Worm (Caenorhabditis elegans) whole organism, L1 larva: Measurements from ENCODE around the gene lact-8.

Source experiments
- C34B4.2 ChIP-seq: sonication (generic microtip); optimal IDR thresholded peaks from 2 replicates; lab custom pipeline; 2017; ENCODE audit warnings: mild to moderate bottlenecking, missing genetic modification characterization, missing compliant biosample characterization
- Y116A8C.19 ChIP-seq: sonication (generic microtip); optimal IDR thresholded peaks from 2 replicates; lab custom pipeline; 2016; ENCODE audit warnings: missing compliant biosample characterization, missing genetic modification characterization, borderline replicate concordance
- alr-1 ChIP-seq: fragments of 200-800 bp; sonication (Bioruptor generic); optimal IDR thresholded peaks from 2 replicates; lab custom pipeline; 2018; ENCODE audit warnings: borderline replicate concordance, mild to moderate bottlenecking, missing genetic modification characterization, missing compliant biosample characterization
- aly-2 ChIP-seq: fragments of 150-350 bp; optimal IDR thresholded peaks from 2 replicates; lab custom pipeline; 2014; ENCODE audit warnings: missing biosample characterization, missing genetic modification characterization
- ama-1 ChIP-seq: fragments of 150-350 bp; optimal IDR thresholded peaks from 2 replicates; lab custom pipeline; 2014
- blmp-1 ChIP-seq: fragments of 150-350 bp; optimal IDR thresholded peaks from 2 replicates; lab custom pipeline; 2014; ENCODE audit warnings: missing biosample characterization, missing genetic modification characterization
- ceh-63 ChIP-seq: fragments of 200-800 bp; sonication (Bioruptor generic); optimal IDR thresholded peaks from 2 replicates; lab custom pipeline; 2018; ENCODE audit warnings: mild to moderate bottlenecking, missing genetic modification characterization, missing compliant biosample characterization
- ceh-82 ChIP-seq, 3 experiments: fragments of 150-350 bp in 1 of 3; sonication (generic microtip) in 2 of 3; optimal IDR thresholded peaks; 2 replicates each; lab custom pipeline; 2014 to 2017; ENCODE audit warnings: missing biosample characterization in 3 of 3, missing genetic modification characterization in 3 of 3
- ceh-88 ChIP-seq: fragments of 200-800 bp; sonication (Bioruptor generic); IDR thresholded peaks from 2 replicates; pipeline ENCODE4 v1.3.6; 2022; ENCODE audit warnings: missing genetic modification characterization, missing compliant biosample characterization
- ces-1 ChIP-seq: fragments of 150-350 bp; optimal IDR thresholded peaks from 2 replicates; lab custom pipeline; 2014; ENCODE audit warnings: missing biosample characterization, missing genetic modification reagents, missing genetic modification characterization
- dpl-1 ChIP-seq, 3 experiments: fragments of 150-350 bp in 2 of 3; sonication (generic microtip) in 1 of 3; optimal IDR thresholded peaks; 2 replicates each; lab custom pipeline; 2014 to 2017; ENCODE audit warnings: missing biosample characterization in 3 of 3, missing genetic modification characterization in 3 of 3, missing genetic modification reagents in 3 of 3
- efl-1 ChIP-seq, 4 experiments: fragments of 150-350 bp; optimal IDR thresholded peaks in 3 of 4; peaks in 1 of 4; 1 replicate in 1 of 4; 2 replicates in 3 of 4; lab custom pipeline; 2014; ENCODE audit warnings: missing biosample characterization in 2 of 4, missing genetic modification characterization in 2 of 4, missing genetic modification reagents in 2 of 4
- egl-13 ChIP-seq: sonication (generic microtip); optimal IDR thresholded peaks from 2 replicates; lab custom pipeline; 2016; ENCODE audit warnings: missing genotype, missing genetic modification reagents, missing genetic modification characterization, missing compliant biosample characterization
- fkh-4 ChIP-seq: sonication (generic microtip); optimal IDR thresholded peaks from 2 replicates; lab custom pipeline; 2016; ENCODE audit warnings: missing compliant biosample characterization, missing genetic modification characterization, borderline replicate concordance
- fkh-8 ChIP-seq: sonication (generic microtip); optimal IDR thresholded peaks from 2 replicates; lab custom pipeline; 2016; ENCODE audit warnings: mild to moderate bottlenecking, missing genetic modification characterization, missing compliant biosample characterization
- grh-1 ChIP-seq: fragments of 200-800 bp; sonication (Bioruptor generic); IDR thresholded peaks from 2 replicates; pipeline ENCODE4 v1.3.6; 2022; ENCODE audit warnings: missing genetic modification reagents, missing genetic modification characterization, missing compliant biosample characterization
- irx-1 ChIP-seq: sonication (generic microtip); optimal IDR thresholded peaks from 2 replicates; lab custom pipeline; 2016; ENCODE audit warnings: missing genetic modification characterization, missing compliant biosample characterization
- isw-1 ChIP-seq: fragments of 200-800 bp; sonication (Bioruptor generic); IDR thresholded peaks from 2 replicates; pipeline ENCODE4 v1.3.6; 2022; ENCODE audit warnings: missing genetic modification characterization, missing compliant biosample characterization
- jun-1 ChIP-seq: fragments of 150-350 bp; optimal IDR thresholded peaks from 2 replicates; lab custom pipeline; 2014; ENCODE audit warnings: missing biosample characterization, missing genetic modification reagents, missing genetic modification characterization
- lin-14 ChIP-seq: fragments of 200-800 bp; sonication (Bioruptor generic); optimal IDR thresholded peaks from 2 replicates; lab custom pipeline; 2018; ENCODE audit warnings: mild to moderate bottlenecking, missing genetic modification characterization, moderate library complexity, missing compliant biosample characterization
- lin-15B ChIP-seq: fragments of 150-350 bp; sonication (generic microtip); optimal IDR thresholded peaks from 3 replicates; lab custom pipeline; 2014; ENCODE audit warnings: missing biosample characterization, missing genetic modification characterization
- lin-35 ChIP-seq, 2 experiments: fragments of 150-350 bp; optimal IDR thresholded peaks; 2 replicates each; lab custom pipeline; 2014; ENCODE audit warnings: missing biosample characterization in 2 of 2, missing genetic modification characterization in 2 of 2, missing genetic modification reagents in 2 of 2
- lin-39 ChIP-seq: fragments of 150-350 bp; optimal IDR thresholded peaks from 2 replicates; lab custom pipeline; 2014; ENCODE audit warnings: missing biosample characterization, missing genetic modification reagents, missing genetic modification characterization
- lir-3 ChIP-seq: sonication (generic microtip); optimal IDR thresholded peaks from 2 replicates; lab custom pipeline; 2016; ENCODE audit warnings: mild to moderate bottlenecking, missing genetic modification characterization, moderate library complexity, missing compliant biosample characterization; ENCODE audit not compliant: poor library complexity
- lsy-2 ChIP-seq, 2 experiments: fragments of 150-350 bp; optimal IDR thresholded peaks; 2 replicates each; lab custom pipeline; 2014; ENCODE audit warnings: missing biosample characterization in 2 of 2, missing genetic modification characterization in 2 of 2
- mab-9 ChIP-seq: fragments of 200-800 bp; sonication (Bioruptor generic); IDR thresholded peaks from 2 replicates; pipeline ENCODE4 v1.3.6; 2022; ENCODE audit warnings: missing genetic modification reagents, missing genetic modification characterization, missing compliant biosample characterization
- mef-2 ChIP-seq: fragments of 150-350 bp; optimal IDR thresholded peaks from 2 replicates; lab custom pipeline; 2014; ENCODE audit warnings: missing biosample characterization, missing genetic modification characterization
- nhr-12 ChIP-seq: sonication (generic microtip); optimal IDR thresholded peaks from 2 replicates; lab custom pipeline; 2017; ENCODE audit warnings: missing biosample characterization, missing genetic modification characterization
- nhr-19 ChIP-seq: fragments of 200-800 bp; sonication (Bioruptor generic); conservative IDR thresholded peaks from 2 replicates; pipeline ENCODE4 v1.3.6; 2022; ENCODE audit warnings: missing genetic modification characterization, missing compliant biosample characterization
- nhr-28 ChIP-seq: fragments of 150-350 bp; optimal IDR thresholded peaks from 2 replicates; lab custom pipeline; 2014; ENCODE audit warnings: missing biosample characterization, missing genetic modification characterization
- nhr-47 ChIP-seq: sonication (generic microtip); optimal IDR thresholded peaks from 2 replicates; lab custom pipeline; 2016; ENCODE audit warnings: mild to moderate bottlenecking, missing genetic modification characterization, moderate library complexity, missing compliant biosample characterization
- nhr-77 ChIP-seq: fragments of 150-350 bp; optimal IDR thresholded peaks from 2 replicates; lab custom pipeline; 2014; ENCODE audit warnings: missing biosample characterization, missing genetic modification characterization
- nhr-84 ChIP-seq: sonication (generic microtip); optimal IDR thresholded peaks from 2 replicates; lab custom pipeline; 2017; ENCODE audit warnings: missing biosample characterization, missing genetic modification characterization
- nhr-85 ChIP-seq: sonication (generic microtip); peaks from one replicate; lab custom pipeline; 2016; ENCODE audit warnings: missing genetic modification characterization, inconsistent platforms, missing compliant biosample characterization
- nhr-90 ChIP-seq: sonication (generic microtip); optimal IDR thresholded peaks from 2 replicates; lab custom pipeline; 2016; ENCODE audit warnings: mild to moderate bottlenecking, missing genetic modification characterization, missing compliant biosample characterization; ENCODE audit not compliant: poor library complexity
- pag-3 ChIP-seq: sonication (generic microtip); optimal IDR thresholded peaks from 2 replicates; lab custom pipeline; 2017; ENCODE audit warnings: missing genetic modification characterization, mild to moderate bottlenecking, missing compliant biosample characterization, antibody characterized with exemption, borderline replicate concordance; ENCODE audit not compliant: insufficient read depth
- pax-3 ChIP-seq: fragments of 200-800 bp; sonication (Bioruptor generic); optimal IDR thresholded peaks from 2 replicates; lab custom pipeline; 2018; ENCODE audit warnings: mild to moderate bottlenecking, missing genetic modification characterization, moderate library complexity, missing compliant biosample characterization
- pqm-1 ChIP-seq: sonication (generic microtip); optimal IDR thresholded peaks from 3 replicates; lab custom pipeline; 2017; ENCODE audit warnings: missing biosample characterization, missing genetic modification characterization
- rnt-1 ChIP-seq: sonication (generic microtip); optimal IDR thresholded peaks from 2 replicates; lab custom pipeline; 2016; ENCODE audit warnings: mild to moderate bottlenecking, missing genetic modification characterization, moderate library complexity, missing compliant biosample characterization
- skn-1 ChIP-seq: fragments of 150-350 bp; optimal IDR thresholded peaks from 2 replicates; lab custom pipeline; 2014; ENCODE audit warnings: missing biosample characterization, missing genetic modification characterization
- snpc-4 ChIP-seq: fragments of 150-350 bp; optimal IDR thresholded peaks from 2 replicates; lab custom pipeline; 2014; ENCODE audit warnings: missing biosample characterization, missing genetic modification characterization
- snu-23 ChIP-seq: sonication (generic microtip); optimal IDR thresholded peaks from 2 replicates; lab custom pipeline; 2016; ENCODE audit warnings: missing genetic modification characterization, missing compliant biosample characterization
- sup-37 ChIP-seq: fragments of 200-800 bp; sonication (Bioruptor generic); optimal IDR thresholded peaks from 2 replicates; lab custom pipeline; 2018; ENCODE audit warnings: mild to moderate bottlenecking, missing genetic modification characterization, missing compliant biosample characterization
- swsn-7 ChIP-seq: sonication (generic microtip); optimal IDR thresholded peaks from 2 replicates; lab custom pipeline; 2016; ENCODE audit warnings: missing genetic modification characterization, missing compliant biosample characterization
- tbx-2 ChIP-seq: sonication (generic microtip); optimal IDR thresholded peaks from 2 replicates; lab custom pipeline; 2016; ENCODE audit warnings: missing genetic modification characterization, missing compliant biosample characterization
- tlp-1 ChIP-seq: fragments of 150-350 bp; optimal IDR thresholded peaks from 2 replicates; lab custom pipeline; 2014; ENCODE audit warnings: missing biosample characterization, missing genetic modification characterization
- unc-30 ChIP-seq: sonication (generic microtip); optimal IDR thresholded peaks from 2 replicates; lab custom pipeline; 2017; ENCODE audit warnings: missing biosample characterization, missing genetic modification characterization
- unc-62 ChIP-seq: fragments of 150-350 bp; optimal IDR thresholded peaks from 2 replicates; lab custom pipeline; 2014; ENCODE audit warnings: missing biosample characterization, missing genetic modification reagents, missing genetic modification characterization
- unc-98 ChIP-seq: fragments of 200-800 bp; sonication (Bioruptor generic); IDR thresholded peaks from 2 replicates; pipeline ENCODE4 v1.3.6; 2022; ENCODE audit warnings: missing genetic modification characterization, missing compliant biosample characterization
- zag-1 ChIP-seq: fragments of 150-350 bp; optimal IDR thresholded peaks from 2 replicates; lab custom pipeline; 2014; ENCODE audit warnings: missing biosample characterization, missing genetic modification characterization
- ztf-11 ChIP-seq, 2 experiments: sonication (generic microtip); optimal IDR thresholded peaks; 2 replicates each; lab custom pipeline; 2016 to 2017; ENCODE audit warnings: missing genetic modification characterization in 2 of 2, missing biosample characterization in 1 of 2, missing compliant biosample characterization in 1 of 2
- ztf-4 ChIP-seq: fragments of 150-350 bp; optimal IDR thresholded peaks from 2 replicates; lab custom pipeline; 2014; ENCODE audit warnings: missing biosample characterization, missing genetic modification characterization

Gene lact-8

DNA sequence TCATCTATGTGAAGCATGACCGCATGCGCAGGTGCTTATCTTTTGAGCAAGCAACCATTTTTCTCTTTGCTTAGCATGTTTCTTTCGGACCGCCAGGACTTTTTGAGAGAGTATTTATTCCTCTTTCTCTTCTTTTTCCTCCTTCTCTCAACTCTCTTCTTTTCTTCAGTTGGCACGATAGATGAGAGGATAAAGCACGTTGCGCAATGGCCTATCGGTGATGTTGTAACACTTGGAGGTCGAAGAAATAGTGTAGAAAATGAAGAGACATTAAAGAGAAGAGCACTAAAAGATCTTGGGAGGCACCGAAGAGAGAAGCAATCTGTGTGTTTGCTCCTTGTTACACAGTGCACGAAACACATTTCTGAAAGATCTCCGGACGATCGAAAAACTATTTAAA is 9.7 kb downstream of the lact-8 start (continued):
- peak in 1 of 2 experiments; percentile 10 for TF ChIP-seq lin-35 (GFP tag; optimal IDR thresholded peaks at IDR 0.05; lab: Kevin White, UChicago)
- no peak for TF ChIP-seq alr-1 (tag; lab: Kevin White, UChicago)
- no peak for TF ChIP-seq Y116A8C.19 (tag; lab: Kevin White, UChicago)
- no peak for TF ChIP-seq unc-62 (GFP tag; lab: Kevin White, UChicago)
- TF ChIP-seq efl-1 (optimal IDR thresholded peaks at IDR 0.05; lab: Kevin White, UChicago): peak; percentile 6 to 33
- TF ChIP-seq efl-1 (GFP tag; optimal IDR thresholded peaks at IDR 0.05 in 1 of 2; lab: Kevin White, UChicago): peak in 1 of 2 experiments; percentile 44
- TF ChIP-seq rnt-1 (tag; lab: Kevin White, UChicago): peak; percentile 84
- TF ChIP-seq nhr-19 (GFP tag; lab: Robert Waterston, UW): peak; percentile 67
- TF ChIP-seq nhr-12: no peak
- no peak for TF ChIP-seq jun-1
- no peak for TF ChIP-seq zag-1 (tag; lab: Kevin White, UChicago)
- TF ChIP-seq lin-15B (tag; lab: Kevin White, UChicago): no peak
- peak; percentile 23 to 60 for TF ChIP-seq lsy-2 (tag; optimal IDR thresholded peaks at IDR 0.05; lab: Kevin White, UChicago)
- no peak for TF ChIP-seq lir-3 (tag; lab: Kevin White, UChicago)
- TF ChIP-seq nhr-85: no peak
- TF ChIP-seq lin-14 (GFP tag; lab: Kevin White, UChicago): peak; percentile 92
- peak; percentile 28 for TF ChIP-seq sup-37
- peak; percentile 67 for TF ChIP-seq tbx-2 (tag; lab: Kevin White, UChicago)
- TF ChIP-seq pax-3 (tag; lab: Kevin White, UChicago): no peak
- TF ChIP-seq nhr-28 (tag; lab: Kevin White, UChicago): no peak
- no peak for TF ChIP-seq unc-98 (GFP tag; lab: Robert Waterston, UW)
- no peak for TF ChIP-seq ztf-4 (tag; lab: Kevin White, UChicago)
- TF ChIP-seq dpl-1 (GFP tag; optimal IDR thresholded peaks at IDR 0.05; lab: Kevin White, UChicago): peak in 1 of 3 experiments; percentile 27
- TF ChIP-seq blmp-1 (tag; lab: Kevin White, UChicago): no peak
- TF ChIP-seq snpc-4: no peak
- TF ChIP-seq nhr-90 (tag; lab: Kevin White, UChicago): no peak
- peak in 2 of 3 experiments; percentile 24 to 42 for TF ChIP-seq ceh-82 (tag; optimal IDR thresholded peaks at IDR 0.05; lab: Kevin White, UChicago)
- TF ChIP-seq nhr-77 (tag; lab: Kevin White, UChicago): peak; percentile 66
- TF ChIP-seq ztf-11 (tag; optimal IDR thresholded peaks at IDR 0.05; lab: Kevin White, UChicago): no peak
- TF ChIP-seq unc-30: no peak
- no peak for TF ChIP-seq fkh-8 (tag; lab: Kevin White, UChicago)
- TF ChIP-seq tlp-1: no peak
- no peak for TF ChIP-seq lin-39
- TF ChIP-seq nhr-84: no peak
- TF ChIP-seq aly-2 (tag; lab: Kevin White, UChicago): peak; percentile 32
- TF ChIP-seq ceh-63 (GFP tag; lab: Kevin White, UChicago): no peak
- TF ChIP-seq ama-1 (lab: Kevin White, UChicago): no peak
- peak; percentile 88 for TF ChIP-seq pag-3 (tag; lab: Kevin White, UChicago)
- peak; percentile 23 for TF ChIP-seq nhr-47 (tag; lab: Kevin White, UChicago)
- TF ChIP-seq C34B4.2 (tag; lab: Kevin White, UChicago): no peak
- peak; percentile 35 for TF ChIP-seq irx-1 (tag; lab: Kevin White, UChicago)
- TF ChIP-seq isw-1 (GFP tag; lab: Robert Waterston, UW): no peak
- no peak for TF ChIP-seq pqm-1 (tag; lab: Kevin White, UChicago)
- peak; percentile 49 for TF ChIP-seq swsn-7 (tag; lab: Kevin White, UChicago)
- TF ChIP-seq ces-1 (GFP tag; lab: Kevin White, UChicago): no peak
- no peak for TF ChIP-seq grh-1 (GFP tag; lab: Robert Waterston, UW)
- no peak for TF ChIP-seq mab-9 (GFP tag; lab: Robert Waterston, UW)
- TF ChIP-seq fkh-4 (tag; lab: Kevin White, UChicago): peak; percentile 12
- peak; percentile 64 for TF ChIP-seq snu-23 (GFP tag; lab: Kevin White, UChicago)
- no peak for TF ChIP-seq mef-2 (tag; lab: Kevin White, UChicago)
- TF ChIP-seq egl-13 (tag; lab: Kevin White, UChicago): no peak
- no peak for TF ChIP-seq ceh-88
- no peak for TF ChIP-seq skn-1 (tag; lab: Kevin White, UChicago)
